Worm (Caenorhabditis elegans) whole organism, L2 larva: ENCODE measurements around the gene F19F10.1.

Source experiments
- F13H6.1 ChIP-seq: sonication (generic microtip); optimal IDR thresholded peaks from 2 replicates; lab custom pipeline; 2016; ENCODE audit warnings: missing genetic modification characterization, missing compliant biosample characterization
- R02D3.7 ChIP-seq: fragments of 150-350 bp; optimal IDR thresholded peaks from 2 replicates; lab custom pipeline; 2014; ENCODE audit warnings: missing biosample characterization, missing genetic modification characterization
- Y55F3AM.14 ChIP-seq: fragments of 200-800 bp; sonication (Bioruptor generic); optimal IDR thresholded peaks from 2 replicates; lab custom pipeline; 2018; ENCODE audit warnings: mild to moderate bottlenecking, missing genetic modification characterization, missing compliant biosample characterization
- ZK546.5 ChIP-seq: sonication (generic microtip); optimal IDR thresholded peaks from 2 replicates; lab custom pipeline; 2017; ENCODE audit warnings: missing biosample characterization, missing genetic modification characterization
- alr-1 ChIP-seq: fragments of 150-350 bp; optimal IDR thresholded peaks from 2 replicates; lab custom pipeline; 2014; ENCODE audit warnings: missing biosample characterization, missing genetic modification characterization
- aly-2 ChIP-seq: fragments of 150-350 bp; optimal IDR thresholded peaks from 2 replicates; lab custom pipeline; 2014; ENCODE audit warnings: missing biosample characterization, missing genetic modification characterization
- ama-1 ChIP-seq: fragments of 150-350 bp; optimal IDR thresholded peaks from 2 replicates; lab custom pipeline; 2018; ENCODE audit warnings: inconsistent platforms
- blmp-1 ChIP-seq: sonication (generic microtip); optimal IDR thresholded peaks from 2 replicates; lab custom pipeline; 2017; ENCODE audit warnings: missing genetic modification characterization, mild to moderate bottlenecking, missing compliant biosample characterization, antibody characterized with exemption, moderate library complexity; ENCODE audit not compliant: insufficient read depth
- ceh-82 ChIP-seq: fragments of 150-350 bp; optimal IDR thresholded peaks from 2 replicates; lab custom pipeline; 2014; ENCODE audit warnings: missing biosample characterization, missing genetic modification characterization
- dmd-4 ChIP-seq: sonication (generic microtip); optimal IDR thresholded peaks from 2 replicates; lab custom pipeline; 2017; ENCODE audit warnings: missing biosample characterization, missing genetic modification characterization
- egl-27 ChIP-seq: sonication (generic microtip); optimal IDR thresholded peaks from 3 replicates; lab custom pipeline; 2017; ENCODE audit warnings: missing biosample characterization, missing genetic modification reagents, missing genetic modification characterization
- elt-3 ChIP-seq: sonication (generic microtip); optimal IDR thresholded peaks from 2 replicates; lab custom pipeline; 2017; ENCODE audit warnings: missing biosample characterization, missing genetic modification characterization
- fos-1 ChIP-seq: fragments of 150-350 bp; optimal IDR thresholded peaks from 2 replicates; lab custom pipeline; 2014; ENCODE audit warnings: missing biosample characterization, missing genetic modification characterization
- gmeb-1 ChIP-seq: fragments of 150-350 bp; optimal IDR thresholded peaks from 2 replicates; lab custom pipeline; 2014; ENCODE audit warnings: missing biosample characterization, missing genetic modification characterization
- lin-11 ChIP-seq: fragments of 150-350 bp; sonication (generic microtip); optimal IDR thresholded peaks from 2 replicates; lab custom pipeline; 2014; ENCODE audit warnings: missing biosample characterization, missing genetic modification characterization, inconsistent platforms, mixed read lengths
- lsy-2 ChIP-seq, 2 experiments: fragments of 150-350 bp in 1 of 2; sonication (generic microtip) in 1 of 2; optimal IDR thresholded peaks; 2 replicates each; lab custom pipeline; 2014 to 2017; ENCODE audit warnings: missing biosample characterization in 2 of 2, missing genetic modification characterization in 2 of 2
- mab-5 ChIP-seq: fragments of 150-350 bp; optimal IDR thresholded peaks from 2 replicates; lab custom pipeline; 2014; ENCODE audit warnings: missing biosample characterization, missing genetic modification characterization
- nhr-10 ChIP-seq: sonication (generic microtip); optimal IDR thresholded peaks from 2 replicates; lab custom pipeline; 2017; ENCODE audit warnings: missing biosample characterization, missing genetic modification characterization
- nhr-12 ChIP-seq: fragments of 150-350 bp; optimal IDR thresholded peaks from 2 replicates; lab custom pipeline; 2014; ENCODE audit warnings: missing biosample characterization, missing genetic modification characterization
- nhr-129 ChIP-seq: fragments of 150-350 bp; optimal IDR thresholded peaks from 2 replicates; lab custom pipeline; 2014; ENCODE audit warnings: missing biosample characterization, missing genetic modification characterization
- nhr-21 ChIP-seq: fragments of 150-350 bp; optimal IDR thresholded peaks from 2 replicates; lab custom pipeline; 2014; ENCODE audit warnings: missing biosample characterization, missing genetic modification characterization
- nhr-23 ChIP-seq: fragments of 150-350 bp; optimal IDR thresholded peaks from 2 replicates; lab custom pipeline; 2014; ENCODE audit warnings: missing biosample characterization, missing genetic modification reagents, missing genetic modification characterization
- nhr-25 ChIP-seq: fragments of 150-350 bp; sonication (generic microtip); optimal IDR thresholded peaks from 3 replicates; lab custom pipeline; 2014; ENCODE audit warnings: missing biosample characterization, missing genetic modification characterization
- nhr-6 ChIP-seq: fragments of 150-350 bp; optimal IDR thresholded peaks from 2 replicates; lab custom pipeline; 2014; ENCODE audit warnings: missing biosample characterization, missing genetic modification characterization
- peb-1 ChIP-seq: fragments of 150-350 bp; optimal IDR thresholded peaks from 2 replicates; lab custom pipeline; 2014; ENCODE audit warnings: missing biosample characterization, missing genetic modification characterization
- sma-3 ChIP-seq: sonication (generic microtip); optimal IDR thresholded peaks from 2 replicates; lab custom pipeline; 2016; ENCODE audit warnings: missing genetic modification reagents, missing genetic modification characterization, missing compliant biosample characterization
- sma-9 ChIP-seq, 2 experiments: fragments of 150-350 bp in 1 of 2; sonication (generic microtip) in 1 of 2; optimal IDR thresholded peaks; 2 replicates each; lab custom pipeline; 2014 to 2016; ENCODE audit warnings: missing genetic modification characterization in 2 of 2, mild to moderate bottlenecking in 1 of 2, missing biosample characterization in 1 of 2, missing compliant biosample characterization in 1 of 2, missing genetic modification reagents in 1 of 2, moderate library complexity in 1 of 2
- snpc-4 ChIP-seq: fragments of 150-350 bp; optimal IDR thresholded peaks from 2 replicates; lab custom pipeline; 2014; ENCODE audit warnings: missing biosample characterization, missing genetic modification characterization
- unc-55 ChIP-seq: fragments of 150-350 bp; sonication (generic microtip); optimal IDR thresholded peaks from 3 replicates; lab custom pipeline; 2014; ENCODE audit warnings: missing biosample characterization, missing genetic modification reagents, missing genetic modification characterization
- unc-62 ChIP-seq: fragments of 150-350 bp; optimal IDR thresholded peaks from 2 replicates; lab custom pipeline; 2014; ENCODE audit warnings: missing biosample characterization, missing genetic modification reagents, missing genetic modification characterization
- zag-1 ChIP-seq: fragments of 150-350 bp; optimal IDR thresholded peaks from 2 replicates; lab custom pipeline; 2014; ENCODE audit warnings: missing biosample characterization, missing genetic modification characterization
- ztf-11 ChIP-seq: sonication (generic microtip); optimal IDR thresholded peaks from 2 replicates; lab custom pipeline; 2017; ENCODE audit warnings: missing biosample characterization, missing genetic modification characterization
- ztf-4 ChIP-seq: fragments of 150-350 bp; optimal IDR thresholded peaks from 2 replicates; lab custom pipeline; 2014; ENCODE audit warnings: missing biosample characterization, missing genetic modification characterization

Gene F19F10.1

ce11 chrV:7524447-7524846 lies 38.6 kb upstream of the F19F10.1 start, which contains the start of gene C54F6.20:
Gene C54F6.20, plus strand, starts transcription at chrV:7524747.
- TF ChIP-seq peb-1 (tag; lab: Kevin White, UChicago): no peak
- no peak for TF ChIP-seq elt-3 (tag; lab: Kevin White, UChicago)
- no peak for TF ChIP-seq zag-1 (tag; lab: Kevin White, UChicago)
- TF ChIP-seq nhr-6 (tag; lab: Kevin White, UChicago): no peak
- no peak for TF ChIP-seq F13H6.1 (tag; lab: Kevin White, UChicago)
- TF ChIP-seq unc-55 (GFP tag; lab: Kevin White, UChicago): no peak
- no peak for TF ChIP-seq ZK546.5 (tag; lab: Kevin White, UChicago)
- TF ChIP-seq gmeb-1 (tag; lab: Kevin White, UChicago): no peak
- no peak for TF ChIP-seq aly-2
- no peak for TF ChIP-seq lin-11 (tag; lab: Kevin White, UChicago)
- no peak for TF ChIP-seq nhr-129 (tag; lab: Kevin White, UChicago)
- no peak for TF ChIP-seq dmd-4 (tag; lab: Kevin White, UChicago)
- no peak for TF ChIP-seq alr-1 (tag; lab: Kevin White, UChicago)
- TF ChIP-seq unc-62 (GFP tag; lab: Kevin White, UChicago): no peak
- TF ChIP-seq ztf-11: no peak
- no peak for TF ChIP-seq ztf-4 (tag; lab: Kevin White, UChicago)
- no peak for TF ChIP-seq ceh-82 (tag; lab: Kevin White, UChicago)
- no peak for TF ChIP-seq sma-3
- TF ChIP-seq sma-9 (GFP tag; optimal IDR thresholded peaks at IDR 0.05; lab: Kevin White, UChicago): no peak
- TF ChIP-seq sma-9 (tag; optimal IDR thresholded peaks at IDR 0.05; lab: Kevin White, UChicago): no peak
- TF ChIP-seq, all 48 proteins: peak for 0

- TF ChIP-seq unc-62 (GFP tag; lab: Kevin White, UChicago): no peak
- TF ChIP-seq R02D3.7 (tag; lab: Kevin White, UChicago): no peak
- no peak for TF ChIP-seq ztf-4 (tag; lab: Kevin White, UChicago)
- TF ChIP-seq lsy-2 (tag; optimal IDR thresholded peaks at IDR 0.05; lab: Kevin White, UChicago): no peak
- TF ChIP-seq egl-27 (tag; lab: Kevin White, UChicago): no peak
- TF ChIP-seq nhr-6 (tag; lab: Kevin White, UChicago): no peak
- no peak for TF ChIP-seq snpc-4 (tag; lab: Kevin White, UChicago)
- no peak for TF ChIP-seq alr-1 (tag; lab: Kevin White, UChicago)
- no peak for TF ChIP-seq nhr-21 (tag; lab: Kevin White, UChicago)
- no peak for TF ChIP-seq gmeb-1 (tag; lab: Kevin White, UChicago)
- no peak for TF ChIP-seq ama-1 (lab: Kevin White, UChicago)
- TF ChIP-seq nhr-10: no peak
- no peak for TF ChIP-seq nhr-12 (tag; lab: Kevin White, UChicago)
- no peak for TF ChIP-seq mab-5 (tag; lab: Kevin White, UChicago)
- TF ChIP-seq nhr-25 (tag; lab: Kevin White, UChicago): no peak
- TF ChIP-seq sma-3: no peak
- TF ChIP-seq nhr-23 (tag; lab: Kevin White, UChicago): no peak
- no peak for TF ChIP-seq ZK546.5 (tag; lab: Kevin White, UChicago)
- TF ChIP-seq blmp-1 (tag; lab: Kevin White, UChicago): no peak
- no peak for TF ChIP-seq lin-11 (tag; lab: Kevin White, UChicago)
These were observed 37.4 kb upstream of the F19F10.1 start, which contains the start of gene C54F6.18 for ce11 chrV:7525695-7526094. Gene C54F6.18, plus strand, starts transcription at chrV:7525995.

ce11 chrV:7527153-7527552 lies 35.9 kb upstream of the F19F10.1 start, which contains the start of gene C54F6.17:
Gene C54F6.17, plus strand, starts transcription at chrV:7527453.
- no peak for TF ChIP-seq fos-1 (tag; lab: Kevin White, UChicago)

- no peak for TF ChIP-seq nhr-10
These were observed 34.2 kb upstream of the F19F10.1 start, which contains the start of gene C54F6.5 for ce11 chrV:7528816-7529215. Gene C54F6.5, plus strand, starts transcription at chrV:7529116.

ce11 chrV:7529840-7530239 lies 33.2 kb upstream of the F19F10.1 start, which contains the start of gene swt-2:
Gene swt-2, plus strand, starts transcription at chrV:7530140.
- TF ChIP-seq ama-1 (lab: Kevin White, UChicago): no peak
- no peak for TF ChIP-seq F13H6.1 (tag; lab: Kevin White, UChicago)
- TF ChIP-seq Y55F3AM.14 (GFP tag; lab: Kevin White, UChicago): no peak
- TF ChIP-seq ceh-82 (tag; lab: Kevin White, UChicago): no peak
- no peak for TF ChIP-seq lsy-2 (tag; optimal IDR thresholded peaks at IDR 0.05; lab: Kevin White, UChicago)
- TF ChIP-seq nhr-6 (tag; lab: Kevin White, UChicago): no peak
- no peak for TF ChIP-seq elt-3 (tag; lab: Kevin White, UChicago)
- TF ChIP-seq sma-3: no peak
- no peak for TF ChIP-seq dmd-4 (tag; lab: Kevin White, UChicago)
- TF ChIP-seq ztf-4 (tag; lab: Kevin White, UChicago): no peak
